Fruit fly (Drosophila melanogaster) whole organism, embryonic: ENCODE data around the gene Frmd5.
A peak's percentile ranks its signal among the peaks of the same experiment; 100 is the strongest.

ENCODE experiments used
- B-H2 ChIP-seq: fragments of 200-800 bp; sonication (Bioruptor generic); optimal IDR thresholded peaks from 2 replicates; lab custom pipeline; 2018; ENCODE audit warnings: missing biosample characterization, mild to moderate bottlenecking, missing genetic modification characterization
- CG10979 ChIP-seq: fragments of 200-800 bp; sonication (Bioruptor generic); optimal IDR thresholded peaks from 2 replicates; lab custom pipeline; 2018; ENCODE audit warnings: missing biosample characterization, mild to moderate bottlenecking, missing genetic modification characterization, moderate library complexity
- CG11504 ChIP-seq: fragments of 200-800 bp; sonication (Bioruptor generic); optimal IDR thresholded peaks from 3 replicates; lab custom pipeline; 2019; ENCODE audit warnings: missing biosample characterization, mild to moderate bottlenecking, missing genetic modification characterization, moderate library complexity
- CG12219 ChIP-seq: fragments of 200-800 bp; sonication (Bioruptor generic); optimal IDR thresholded peaks from 3 replicates; lab custom pipeline; 2018; ENCODE audit warnings: missing biosample characterization, mild to moderate bottlenecking, missing genetic modification characterization
- CG13424 ChIP-seq: fragments of 200-800 bp; sonication (Bioruptor generic); optimal IDR thresholded peaks from 2 replicates; lab custom pipeline; 2019; ENCODE audit warnings: missing biosample characterization, mild to moderate bottlenecking, missing genetic modification characterization, moderate library complexity
- CG14710 ChIP-seq: fragments of 200-800 bp; sonication (Bioruptor generic); optimal IDR thresholded peaks from 3 replicates; lab custom pipeline; 2019; ENCODE audit warnings: missing biosample characterization, mild to moderate bottlenecking, missing genetic modification characterization, moderate library complexity
- CG15696 ChIP-seq: fragments of 200-800 bp; sonication (Bioruptor generic); optimal IDR thresholded peaks from 2 replicates; lab custom pipeline; 2019; ENCODE audit warnings: missing biosample characterization, mild to moderate bottlenecking, missing genetic modification characterization, moderate library complexity
- CG16815 ChIP-seq: fragments of 200-800 bp; sonication (Bioruptor generic); optimal IDR thresholded peaks from 3 replicates; lab custom pipeline; 2017; ENCODE audit warnings: missing biosample characterization, mild to moderate bottlenecking, missing genetic modification characterization
- CG17361 ChIP-seq: fragments of 200-800 bp; sonication (Bioruptor generic); IDR thresholded peaks from 3 replicates; pipeline ENCODE4 v1.3.6; 2022; ENCODE audit warnings: missing biosample characterization, missing genetic modification characterization
- CG17829 ChIP-seq: fragments of 200-800 bp; optimal IDR thresholded peaks from 2 replicates; lab custom pipeline; 2019; ENCODE audit warnings: missing biosample characterization, mild to moderate bottlenecking, missing genetic modification characterization, moderate library complexity
- CG18262 ChIP-seq: fragments of 200-800 bp; optimal IDR thresholded peaks from 3 replicates; lab custom pipeline; 2019; ENCODE audit warnings: missing biosample characterization, mild to moderate bottlenecking, missing genetic modification characterization, moderate library complexity
- CG2712 ChIP-seq: fragments of 200-800 bp; optimal IDR thresholded peaks from 3 replicates; lab custom pipeline; 2019; ENCODE audit warnings: missing biosample characterization, mild to moderate bottlenecking, missing genetic modification characterization, moderate library complexity
- CG2875 ChIP-seq: fragments of 200-800 bp; sonication (Bioruptor generic); optimal IDR thresholded peaks from 2 replicates; lab custom pipeline; 2017; ENCODE audit warnings: missing biosample characterization, mild to moderate bottlenecking, missing genetic modification characterization, missing genetic modification reagents
- CG30403 ChIP-seq: fragments of 200-800 bp; sonication (Bioruptor generic); optimal IDR thresholded peaks from 3 replicates; lab custom pipeline; 2016; ENCODE audit warnings: missing biosample characterization, missing genetic modification characterization
- CG3726 ChIP-seq: fragments of 200-800 bp; sonication (Bioruptor generic); IDR thresholded peaks from 3 replicates; pipeline ENCODE4, ENCODE4 v1.3.6; 2022; ENCODE audit warnings: missing biosample characterization, missing genetic modification characterization
- CG7357 ChIP-seq: fragments of 200-800 bp; sonication (Bioruptor generic); IDR thresholded peaks from 3 replicates; pipeline ENCODE4 v1.3.6; 2022; ENCODE audit warnings: missing biosample characterization, missing genetic modification characterization
- D ChIP-seq, 2 experiments: fragments of 200-800 bp in 1 of 2; fragments of >200 bp in 1 of 2; sonication (Bioruptor generic) in 1 of 2; optimal IDR thresholded peaks; 2 replicates in 1 of 2; 3 replicates in 1 of 2; lab custom pipeline; 2017; ENCODE audit warnings: mild to moderate bottlenecking in 1 of 2, missing biosample characterization in 1 of 2, missing genetic modification characterization in 1 of 2, missing genetic modification reagents in 1 of 2
- D19A ChIP-seq: fragments of 200-800 bp; optimal IDR thresholded peaks from 3 replicates; lab custom pipeline; 2019; ENCODE audit warnings: missing biosample characterization, mild to moderate bottlenecking, missing genetic modification characterization, moderate library complexity
- Ets65A ChIP-seq: fragments of 200-800 bp; sonication (Bioruptor generic); peaks from one replicate; lab custom pipeline; 2016; ENCODE audit warnings: missing biosample characterization, missing genetic modification characterization
- Hey ChIP-seq: fragments of 200-800 bp; sonication (Bioruptor generic); optimal IDR thresholded peaks from 3 replicates; lab custom pipeline; 2018; ENCODE audit warnings: missing biosample characterization, mild to moderate bottlenecking, missing genetic modification characterization
- Lhr ChIP-seq: fragments of 200-800 bp; sonication (Bioruptor generic); optimal IDR thresholded peaks from 3 replicates; lab custom pipeline; 2017; ENCODE audit warnings: mild to moderate bottlenecking, missing biosample characterization, missing genetic modification reagents, missing genetic modification characterization
- Mes4 ChIP-seq: fragments of 200-800 bp; sonication (Bioruptor generic); optimal IDR thresholded peaks from 2 replicates; lab custom pipeline; 2016; ENCODE audit warnings: missing biosample characterization, missing genetic modification characterization
- Nf-YA ChIP-seq: fragments of 200-800 bp; sonication (Bioruptor generic); IDR thresholded peaks from 2 replicates; pipeline ENCODE4 v1.3.6; 2022; ENCODE audit warnings: missing biosample characterization, missing genetic modification characterization
- Nf-YC ChIP-seq: fragments of 200-800 bp; optimal IDR thresholded peaks from 3 replicates; lab custom pipeline; 2019; ENCODE audit warnings: missing biosample characterization, mild to moderate bottlenecking, missing genetic modification characterization, moderate library complexity
- Oli ChIP-seq: fragments of 200-800 bp; sonication (Bioruptor generic); optimal IDR thresholded peaks from 2 replicates; lab custom pipeline; 2018; ENCODE audit warnings: missing biosample characterization, mild to moderate bottlenecking, missing genetic modification characterization, moderate library complexity
- Side ChIP-seq: fragments of 200-800 bp; sonication (Bioruptor generic); optimal IDR thresholded peaks from 2 replicates; lab custom pipeline; 2016; ENCODE audit warnings: missing biosample characterization, missing genetic modification characterization
- Taf1 ChIP-seq: fragments of 200-800 bp; sonication (Bioruptor generic); IDR thresholded peaks from 2 replicates; pipeline ENCODE4 v1.3.6; 2022; ENCODE audit warnings: missing biosample characterization, missing genetic modification characterization
- ara ChIP-seq: fragments of 200-800 bp; sonication (Bioruptor generic); IDR thresholded peaks from 2 replicates; pipeline ENCODE4 v1.3.6; 2022; ENCODE audit warnings: missing biosample characterization, missing genetic modification characterization
- bsh ChIP-seq, 2 experiments: fragments of 200-800 bp; sonication (Bioruptor generic); optimal IDR thresholded peaks; 2 replicates each; lab custom pipeline; 2017 to 2018; ENCODE audit warnings: mild to moderate bottlenecking in 2 of 2, missing biosample characterization in 2 of 2, missing genetic modification characterization in 2 of 2, moderate library complexity in 1 of 2
- chif ChIP-seq, 2 experiments: fragments of 200-800 bp; sonication (Bioruptor generic); optimal IDR thresholded peaks; 3 replicates each; lab custom pipeline; 2016; ENCODE audit warnings: missing biosample characterization in 2 of 2, missing genetic modification characterization in 2 of 2
- chm ChIP-seq: fragments of 200-800 bp; sonication (Bioruptor generic); IDR thresholded peaks from 2 replicates; pipeline ENCODE4 v1.3.6; 2022; ENCODE audit warnings: missing biosample characterization, missing genetic modification characterization
- ewg ChIP-seq: fragments of 200-800 bp; sonication (Bioruptor generic); optimal IDR thresholded peaks from 3 replicates; lab custom pipeline; 2017; ENCODE audit warnings: mild to moderate bottlenecking, missing biosample characterization, missing genetic modification reagents, missing genetic modification characterization
- fd96Cb ChIP-seq: fragments of 200-800 bp; sonication (Bioruptor generic); optimal IDR thresholded peaks from 2 replicates; lab custom pipeline; 2018; ENCODE audit warnings: missing biosample characterization, mild to moderate bottlenecking, missing genetic modification characterization, moderate library complexity
- gcm ChIP-seq: fragments of 200-800 bp; sonication (Bioruptor generic); optimal IDR thresholded peaks from 2 replicates; lab custom pipeline; 2019; ENCODE audit warnings: missing biosample characterization, mild to moderate bottlenecking, missing genetic modification characterization, moderate library complexity
- gcm2 ChIP-seq: fragments of 200-800 bp; sonication (Bioruptor generic); optimal IDR thresholded peaks from 2 replicates; lab custom pipeline; 2016; ENCODE audit warnings: missing biosample characterization, missing genetic modification characterization
- hth ChIP-seq: fragments of >200 bp; optimal IDR thresholded peaks from 2 replicates; lab custom pipeline; 2017; ENCODE audit warnings: inconsistent platforms
- kni ChIP-seq: fragments of 200-800 bp; sonication (Bioruptor generic); optimal IDR thresholded peaks from 3 replicates; lab custom pipeline; 2017; ENCODE audit warnings: mild to moderate bottlenecking, missing biosample characterization, missing genetic modification reagents, missing genetic modification characterization
- lola ChIP-seq, 3 experiments: fragments of >200 bp in 2 of 3; fragments of 200-800 bp in 1 of 3; sonication (Bioruptor generic) in 1 of 3; optimal IDR thresholded peaks; 2 replicates each; lab custom pipeline; 2017 to 2019; ENCODE audit warnings: missing biosample characterization in 3 of 3, missing genetic modification characterization in 3 of 3, mild to moderate bottlenecking in 1 of 3, moderate library complexity in 1 of 3
- nau ChIP-seq: fragments of 200-800 bp; sonication (Bioruptor generic); optimal IDR thresholded peaks from 3 replicates; lab custom pipeline; 2017; ENCODE audit warnings: missing biosample characterization, mild to moderate bottlenecking, missing genetic modification characterization, missing genetic modification reagents
- nerfin-1 ChIP-seq: fragments of 200-800 bp; sonication (Bioruptor generic); optimal IDR thresholded peaks from 3 replicates; lab custom pipeline; 2019; ENCODE audit warnings: missing biosample characterization, mild to moderate bottlenecking, missing genetic modification characterization, moderate library complexity
- pb ChIP-seq: fragments of 200-800 bp; sonication (Bioruptor generic); optimal IDR thresholded peaks from 3 replicates; lab custom pipeline; 2016; ENCODE audit warnings: missing biosample characterization, missing genetic modification characterization
- pros ChIP-seq: fragments of 200-800 bp; sonication (Bioruptor generic); optimal IDR thresholded peaks from 3 replicates; lab custom pipeline; 2019; ENCODE audit warnings: missing biosample characterization, mild to moderate bottlenecking, missing genetic modification characterization, moderate library complexity
- pum ChIP-seq: fragments of 200-800 bp; sonication (Bioruptor generic); optimal IDR thresholded peaks from 2 replicates; lab custom pipeline; 2016; ENCODE audit warnings: missing biosample characterization, missing genetic modification characterization
- sd ChIP-seq: fragments of 200-800 bp; sonication (Bioruptor generic); optimal IDR thresholded peaks from 3 replicates; lab custom pipeline; 2018; ENCODE audit warnings: missing biosample characterization, mild to moderate bottlenecking, missing genetic modification characterization, moderate library complexity
- sens ChIP-seq: fragments of 200-800 bp; sonication (Bioruptor generic); peaks from one replicate; lab custom pipeline; 2016; ENCODE audit warnings: missing biosample characterization, missing genetic modification characterization
- shn ChIP-seq: fragments of 200-800 bp; sonication (Bioruptor generic); optimal IDR thresholded peaks from 3 replicates; lab custom pipeline; 2016; ENCODE audit warnings: missing biosample characterization, missing genetic modification characterization
- stc ChIP-seq: fragments of 200-800 bp; sonication (Bioruptor generic); IDR thresholded peaks from 2 replicates; pipeline ENCODE4 v1.3.6; 2022; ENCODE audit warnings: missing biosample characterization, missing genetic modification characterization
- tap ChIP-seq: fragments of 200-800 bp; optimal IDR thresholded peaks from 3 replicates; lab custom pipeline; 2019; ENCODE audit warnings: missing biosample characterization, mild to moderate bottlenecking, missing genetic modification characterization, moderate library complexity
- ttk ChIP-seq: fragments of 200-800 bp; sonication (Bioruptor generic); IDR thresholded peaks from 2 replicates; pipeline ENCODE4 v2.1.2; 2022; ENCODE audit warnings: missing biosample characterization, missing genetic modification characterization
- zen ChIP-seq: fragments of 200-800 bp; sonication (Bioruptor generic); optimal IDR thresholded peaks from 3 replicates; lab custom pipeline; 2018; ENCODE audit warnings: missing biosample characterization, mild to moderate bottlenecking, missing genetic modification characterization, moderate library complexity

Gene Frmd5

dm6 chr2L:10351130-10351529 lies 6.9 kb downstream of the Frmd5 start (continued):
- TF ChIP-seq CG2875 (GFP tag; lab: Kevin White, UChicago) (peak; percentile 18), CG18262 (tag; lab: Kevin White, UChicago) (peak; percentile 63), Oli (tag; lab: Kevin White, UChicago) (peak; percentile 25), ewg (GFP tag; lab: Kevin White, UChicago) (peak; percentile 13), Ets65A (GFP tag; lab: Kevin White, UChicago) (peak; percentile 15), pum (GFP tag; lab: Kevin White, UChicago) (peak; percentile 14), pros (GFP tag; lab: Kevin White, UChicago) (peak; percentile 33), CG13424 (peak; percentile 30), fd96Cb (peak; percentile 7), CG17361 (GFP tag; lab: Robert Waterston, UW) (peak; percentile 44; the same call in 1 of the 3 replicates), CG3726 (GFP tag; lab: Robert Waterston, UW) (no peak), sd (tag; lab: Kevin White, UChicago) (no peak), CG14710 (tag; lab: Kevin White, UChicago) (peak; percentile 48), Hey (tag; lab: Kevin White, UChicago) (no peak), tap (tag; lab: Kevin White, UChicago) (no peak), nau (GFP tag; lab: Kevin White, UChicago) (no peak), gcm2 (GFP tag; lab: Kevin White, UChicago) (no peak), CG17829 (tag; lab: Kevin White, UChicago) (peak; percentile 36), nerfin-1 (tag; lab: Kevin White, UChicago) (peak; percentile 20), D19A (tag; lab: Kevin White, UChicago) (peak; percentile 99), CG2712 (tag; lab: Kevin White, UChicago) (peak; percentile 55), zen (tag; lab: Kevin White, UChicago) (no peak), hth (lab: Kevin White, UChicago) (no peak), CG10979 (peak; percentile 58), Nf-YC (tag; lab: Kevin White, UChicago) (no peak), bsh (GFP tag; optimal IDR thresholded peaks at IDR 0.05; lab: Kevin White, UChicago) (peak in 1 of 2 experiments; percentile 51), gcm (GFP tag; lab: Kevin White, UChicago) (peak; percentile 32), Nf-YA (GFP tag; lab: Robert Waterston, UW) (no peak), CG12219 (GFP tag; lab: Kevin White, UChicago) (peak; percentile 29), stc (no peak), Mes4 (GFP tag; lab: Kevin White, UChicago) (no peak), chm (GFP tag; lab: Robert Waterston, UW) (no peak), CG16815 (no peak), sens (peak; percentile 88), shn (no peak), B-H2 (no peak), Side (GFP tag; lab: Kevin White, UChicago) (no peak), CG11504 (tag; lab: Kevin White, UChicago) (peak; percentile 71), CG7357 (GFP tag; lab: Robert Waterston, UW) (0 out of 3 replicates have a peak, but pooled peaks have one; percentile 17), ttk (GFP tag; lab: Robert Waterston, UW) (no peak), kni (GFP tag; lab: Kevin White, UChicago) (no peak), CG15696 (peak; percentile 8), lola (GFP tag; optimal IDR thresholded peaks at IDR 0.05; lab: Kevin White, UChicago) (peak in 1 of 3 experiments; percentile 79), chif (GFP tag; optimal IDR thresholded peaks at IDR 0.05; lab: Kevin White, UChicago) (peak in 1 of 2 experiments; percentile 2), D (optimal IDR thresholded peaks at IDR 0.05; lab: Kevin White, UChicago) (no peak), D (GFP tag; optimal IDR thresholded peaks at IDR 0.05; lab: Kevin White, UChicago) (peak; percentile 20), CG30403 (GFP tag; lab: Kevin White, UChicago) (no peak), Taf1 (no peak), ara (no peak), pb (GFP tag; lab: Kevin White, UChicago) (no peak), Lhr (peak; percentile 6)
